Fruit fly (Drosophila melanogaster) whole organism, embryonic: ENCODE results near the gene trx.
A peak's percentile ranks its signal among the peaks of the same experiment; 100 is the strongest.

Source experiments
- Ada2b ChIP-seq: fragments of 200-800 bp; sonication (Bioruptor generic); IDR thresholded peaks from 2 replicates; pipeline ENCODE4 v1.3.6; 2022; ENCODE audit warnings: missing biosample characterization, missing genetic modification characterization
- Adf1 ChIP-seq: fragments of 200-800 bp; sonication (Bioruptor generic); IDR thresholded peaks from 2 replicates; pipeline ENCODE4 v1.3.6; 2022; ENCODE audit warnings: missing biosample characterization, missing genetic modification characterization
- Blimp-1 ChIP-seq: fragments of 200-800 bp; sonication (Bioruptor generic); optimal IDR thresholded peaks from 3 replicates; lab custom pipeline; 2018; ENCODE audit warnings: missing biosample characterization, missing genetic modification characterization, mild to moderate bottlenecking, moderate library complexity, missing genetic modification reagents
- BtbVII ChIP-seq: fragments of 200-800 bp; sonication (Bioruptor generic); optimal IDR thresholded peaks from 3 replicates; lab custom pipeline; 2017; ENCODE audit warnings: missing biosample characterization, mild to moderate bottlenecking, missing genetic modification characterization
- CG10366 ChIP-seq: fragments of 200-800 bp; sonication (Bioruptor generic); IDR thresholded peaks from 2 replicates; pipeline ENCODE4 v1.3.6; 2022; ENCODE audit warnings: missing biosample characterization, missing genetic modification characterization
- CG12236 ChIP-seq: fragments of 200-800 bp; sonication (Bioruptor generic); optimal IDR thresholded peaks from 2 replicates; lab custom pipeline; 2016; ENCODE audit warnings: missing biosample characterization, missing genetic modification characterization
- CG12769 ChIP-seq: fragments of 200-800 bp; sonication (Bioruptor generic); optimal IDR thresholded peaks from 2 replicates; lab custom pipeline; 2019; ENCODE audit warnings: missing biosample characterization, mild to moderate bottlenecking, missing genetic modification characterization, moderate library complexity
- CG13624 ChIP-seq: fragments of 200-800 bp; sonication (Bioruptor generic); optimal IDR thresholded peaks from 2 replicates; lab custom pipeline; 2016; ENCODE audit warnings: missing biosample characterization, missing genetic modification characterization
- CG14441 ChIP-seq: fragments of 200-800 bp; sonication (Bioruptor generic); IDR thresholded peaks from 2 replicates; pipeline ENCODE4 v1.3.6; 2022; ENCODE audit warnings: missing biosample characterization, missing genetic modification characterization
- CG18599 ChIP-seq: fragments of 200-800 bp; sonication (Bioruptor generic); optimal IDR thresholded peaks from 3 replicates; lab custom pipeline; 2017; ENCODE audit warnings: missing biosample characterization, missing genetic modification characterization, mild to moderate bottlenecking, moderate library complexity, missing genetic modification reagents
- CG31365 ChIP-seq: fragments of 200-800 bp; sonication (Bioruptor generic); optimal IDR thresholded peaks from 2 replicates; lab custom pipeline; 2018; ENCODE audit warnings: missing biosample characterization, mild to moderate bottlenecking, missing genetic modification characterization
- CG4282 ChIP-seq: fragments of 200-800 bp; sonication (Bioruptor generic); optimal IDR thresholded peaks from 2 replicates; lab custom pipeline; 2016; ENCODE audit warnings: missing biosample characterization, missing genetic modification characterization
- CG5180 ChIP-seq: fragments of 200-800 bp; sonication (Bioruptor generic); optimal IDR thresholded peaks from 3 replicates; lab custom pipeline; 2017; ENCODE audit warnings: missing biosample characterization, missing genetic modification characterization, mild to moderate bottlenecking, moderate library complexity, missing genetic modification reagents
- CG8478 ChIP-seq: fragments of >200 bp; optimal IDR thresholded peaks from 2 replicates; lab custom pipeline; 2018
- Drgx ChIP-seq: fragments of 200-800 bp; sonication (Bioruptor generic); IDR thresholded peaks from 2 replicates; pipeline ENCODE4 v1.3.6; 2022; ENCODE audit warnings: missing biosample characterization, missing genetic modification characterization
- Eip74EF ChIP-seq, 2 experiments: fragments of 200-800 bp in 1 of 2; fragments of >200 bp in 1 of 2; sonication (Bioruptor generic) in 1 of 2; optimal IDR thresholded peaks; 2 replicates each; lab custom pipeline; 2017 to 2019; ENCODE audit warnings: missing biosample characterization in 2 of 2, missing genetic modification characterization in 2 of 2, mild to moderate bottlenecking in 1 of 2, moderate library complexity in 1 of 2
- Gug ChIP-seq: fragments of 200-800 bp; sonication (Bioruptor generic); IDR thresholded peaks from 4 replicates; pipeline ENCODE4 v1.3.6; 2022; ENCODE audit warnings: missing biosample characterization, missing genetic modification characterization
- Hmr ChIP-seq: fragments of 200-800 bp; sonication (Bioruptor generic); optimal IDR thresholded peaks from 3 replicates; lab custom pipeline; 2017; ENCODE audit warnings: mild to moderate bottlenecking, missing biosample characterization, missing genetic modification reagents, missing genetic modification characterization
- Kr ChIP-seq: fragments of 200-800 bp; sonication (Bioruptor generic); optimal IDR thresholded peaks from 2 replicates; lab custom pipeline; 2017; ENCODE audit warnings: missing biosample characterization, mild to moderate bottlenecking, missing genetic modification characterization
- Med ChIP-seq: fragments of 200-800 bp; sonication (Bioruptor generic); peaks from one replicate; lab custom pipeline; 2016; ENCODE audit warnings: missing biosample characterization, missing genetic modification characterization, mild to moderate bottlenecking, inconsistent platforms, moderate library complexity
- Mes4 ChIP-seq: fragments of 200-800 bp; sonication (Bioruptor generic); optimal IDR thresholded peaks from 2 replicates; lab custom pipeline; 2016; ENCODE audit warnings: missing biosample characterization, missing genetic modification characterization
- Nf-YC ChIP-seq: fragments of 200-800 bp; optimal IDR thresholded peaks from 3 replicates; lab custom pipeline; 2019; ENCODE audit warnings: missing biosample characterization, mild to moderate bottlenecking, missing genetic modification characterization, moderate library complexity
- Pdp1 ChIP-seq, 2 experiments: fragments of 200-800 bp; sonication (Bioruptor generic); optimal IDR thresholded peaks; 3 replicates each; lab custom pipeline; 2016; ENCODE audit warnings: missing biosample characterization in 2 of 2, missing genetic modification characterization in 2 of 2, mild to moderate bottlenecking in 1 of 2, moderate library complexity in 1 of 2
- Rx ChIP-seq: fragments of 200-800 bp; sonication (Bioruptor generic); IDR thresholded peaks from 2 replicates; pipeline ENCODE4 v1.3.6; 2022; ENCODE audit warnings: missing biosample characterization, missing genetic modification characterization
- Sox100B ChIP-seq: fragments of 200-800 bp; sonication (Bioruptor generic); optimal IDR thresholded peaks from 3 replicates; lab custom pipeline; 2018; ENCODE audit warnings: missing biosample characterization, mild to moderate bottlenecking, missing genetic modification characterization
- bsh ChIP-seq, 2 experiments: fragments of 200-800 bp; sonication (Bioruptor generic); optimal IDR thresholded peaks; 2 replicates each; lab custom pipeline; 2017 to 2018; ENCODE audit warnings: mild to moderate bottlenecking in 2 of 2, missing biosample characterization in 2 of 2, missing genetic modification characterization in 2 of 2, moderate library complexity in 1 of 2
- caup ChIP-seq: fragments of 200-800 bp; sonication (Bioruptor generic); optimal IDR thresholded peaks from 3 replicates; lab custom pipeline; 2017; ENCODE audit warnings: missing biosample characterization, mild to moderate bottlenecking, missing genetic modification characterization, moderate library complexity; ENCODE audit not compliant: severe bottlenecking
- cg ChIP-seq: fragments of 200-800 bp; sonication (Bioruptor generic); optimal IDR thresholded peaks from 3 replicates; lab custom pipeline; 2019; ENCODE audit warnings: missing biosample characterization, mild to moderate bottlenecking, missing genetic modification characterization, moderate library complexity
- chinmo ChIP-seq: fragments of 200-800 bp; sonication (Bioruptor generic); IDR thresholded peaks from 4 replicates; pipeline ENCODE4 v1.3.6; 2022; ENCODE audit warnings: missing biosample characterization, missing genetic modification characterization; ENCODE audit not compliant: partially characterized antibody
- cwo ChIP-seq: fragments of 200-800 bp; sonication (Bioruptor generic); optimal IDR thresholded peaks from 3 replicates; lab custom pipeline; 2017; ENCODE audit warnings: missing biosample characterization, missing genetic modification characterization, mild to moderate bottlenecking, moderate library complexity, missing genetic modification reagents
- danr ChIP-seq: fragments of 200-800 bp; sonication (Bioruptor generic); IDR thresholded peaks from 2 replicates; pipeline ENCODE4 v1.3.6; 2022; ENCODE audit warnings: missing biosample characterization, missing genetic modification characterization
- gsb ChIP-seq: fragments of 200-800 bp; sonication (Bioruptor generic); IDR thresholded peaks from 2 replicates; pipeline ENCODE4 v1.3.6; 2022; ENCODE audit warnings: missing biosample characterization, missing genetic modification characterization
- knrl ChIP-seq: fragments of 200-800 bp; sonication (Bioruptor generic); IDR thresholded peaks from 3 replicates; pipeline ENCODE4 v1.3.6; 2022; ENCODE audit warnings: missing biosample characterization, missing genetic modification characterization; ENCODE audit not compliant: partially characterized antibody
- mld ChIP-seq: fragments of 200-800 bp; sonication (Bioruptor generic); IDR thresholded peaks from 3 replicates; pipeline ENCODE4 v1.3.6; 2022; ENCODE audit warnings: missing biosample characterization, missing genetic modification characterization; ENCODE audit not compliant: partially characterized antibody
- pan ChIP-seq, 4 experiments: fragments of >200 bp in 3 of 4; fragments of 200-800 bp in 1 of 4; sonication (Bioruptor generic) in 1 of 4; optimal IDR thresholded peaks in 3 of 4; IDR thresholded peaks in 1 of 4; 2 replicates each; pipeline versions ENCODE4 v1.3.6 to Lab custom; 2017 to 2022; ENCODE audit warnings: missing biosample characterization in 2 of 4, missing genetic modification characterization in 2 of 4, mixed read lengths in 1 of 4
- salm ChIP-seq: fragments of 200-800 bp; sonication (Bioruptor generic); optimal IDR thresholded peaks from 2 replicates; lab custom pipeline; 2018; ENCODE audit warnings: missing biosample characterization, mild to moderate bottlenecking, missing genetic modification characterization
- sc ChIP-seq, 3 experiments: fragments of >200 bp in 2 of 3; fragments of 200-800 bp in 1 of 3; sonication (Bioruptor generic) in 1 of 3; optimal IDR thresholded peaks; 2 replicates in 2 of 3; 3 replicates in 1 of 3; lab custom pipeline; 2017; ENCODE audit warnings: mild to moderate bottlenecking in 1 of 3, missing biosample characterization in 1 of 3, missing genetic modification characterization in 1 of 3, missing genetic modification reagents in 1 of 3
- sens ChIP-seq: fragments of 200-800 bp; sonication (Bioruptor generic); peaks from one replicate; lab custom pipeline; 2016; ENCODE audit warnings: missing biosample characterization, missing genetic modification characterization
- slbo ChIP-seq: fragments of 200-800 bp; sonication (Bioruptor generic); IDR thresholded peaks from 2 replicates; pipeline ENCODE4 v1.3.6; 2022; ENCODE audit warnings: missing biosample characterization, missing genetic modification characterization
- slp2 ChIP-seq: fragments of 200-800 bp; sonication (Bioruptor generic); optimal IDR thresholded peaks from 2 replicates; lab custom pipeline; 2016; ENCODE audit warnings: missing biosample characterization, missing genetic modification characterization
- stwl ChIP-seq: fragments of 200-800 bp; sonication (Bioruptor generic); optimal IDR thresholded peaks from 3 replicates; lab custom pipeline; 2018; ENCODE audit warnings: missing biosample characterization, mild to moderate bottlenecking, missing genetic modification characterization, moderate library complexity
- tgo ChIP-seq: fragments of 200-800 bp; sonication (Bioruptor generic); IDR thresholded peaks from 3 replicates; pipeline ENCODE4 v1.3.6; 2022; ENCODE audit warnings: missing biosample characterization, missing genetic modification characterization
- trem ChIP-seq: fragments of 200-800 bp; optimal IDR thresholded peaks from 3 replicates; lab custom pipeline; 2019; ENCODE audit warnings: missing biosample characterization, mild to moderate bottlenecking, missing genetic modification characterization, moderate library complexity
- vvl ChIP-seq: fragments of 200-800 bp; sonication (Bioruptor generic); IDR thresholded peaks from 2 replicates; pipeline ENCODE4 v1.3.6; 2022; ENCODE audit warnings: missing biosample characterization, missing genetic modification characterization
- wek ChIP-seq: fragments of 200-800 bp; sonication (Bioruptor generic); optimal IDR thresholded peaks from 3 replicates; lab custom pipeline; 2018; ENCODE audit warnings: missing biosample characterization, mild to moderate bottlenecking, missing genetic modification characterization, moderate library complexity
- zf30C ChIP-seq: fragments of 200-800 bp; sonication (Bioruptor generic); optimal IDR thresholded peaks from 3 replicates; lab custom pipeline; 2018; ENCODE audit warnings: missing biosample characterization, mild to moderate bottlenecking, missing genetic modification characterization
- zfh1 ChIP-seq: fragments of 200-800 bp; sonication (Bioruptor generic); IDR thresholded peaks from 3 replicates; pipeline ENCODE4 v1.3.6; 2022; ENCODE audit warnings: missing biosample characterization, missing genetic modification characterization

The trx gene

dm6 chr3R:14297489-14297888, 10.8 kb upstream of the trx start:
- TF ChIP-seq CG4282 = no peak
- peak; percentile 47 for TF ChIP-seq cwo (GFP tag; lab: Kevin White, UChicago)
- 0 out of 4 replicates have a peak, but pooled peaks have one; percentile 63 for TF ChIP-seq chinmo (GFP tag; lab: Robert Waterston, UW)
- 0 out of 2 replicates have a peak, but pooled peaks have one; percentile 8 for TF ChIP-seq Drgx (GFP tag; lab: Robert Waterston, UW)
- peak; percentile 5 for TF ChIP-seq wek (GFP tag; lab: Kevin White, UChicago)
- TF ChIP-seq vvl (GFP tag; lab: Robert Waterston, UW) = peak; percentile 23; the same call in 1 of the 2 replicates
- no peak for TF ChIP-seq Eip74EF (GFP tag; optimal IDR thresholded peaks at IDR 0.05; lab: Kevin White, UChicago)
- peak; percentile 48 for TF ChIP-seq CG12769
- no peak for TF ChIP-seq CG8478 (lab: Kevin White, UChicago)
- TF ChIP-seq CG5180 (GFP tag; lab: Kevin White, UChicago) = peak; percentile 94
- no peak for TF ChIP-seq Gug (GFP tag; lab: Robert Waterston, UW)
- TF ChIP-seq Med = peak; percentile 51

- TF ChIP-seq CG13624 (GFP tag; lab: Kevin White, UChicago) (no peak), knrl (no peak), bsh (GFP tag; optimal IDR thresholded peaks at IDR 0.05; lab: Kevin White, UChicago) (no peak), gsb (GFP tag; lab: Robert Waterston, UW) (no peak), cg (GFP tag; lab: Kevin White, UChicago) (no peak), slp2 (GFP tag; lab: Kevin White, UChicago) (no peak), trem (tag; lab: Kevin White, UChicago) (no peak), BtbVII (GFP tag; lab: Kevin White, UChicago) (peak; percentile 21), CG31365 (no peak), Hmr (GFP tag; lab: Kevin White, UChicago) (peak; percentile 18), sc (optimal IDR thresholded peaks at IDR 0.05; lab: Kevin White, UChicago) (no peak), sc (GFP tag; optimal IDR thresholded peaks at IDR 0.05; lab: Kevin White, UChicago) (no peak), CG18599 (peak; percentile 24), slbo (no peak), zfh1 (GFP tag; lab: Robert Waterston, UW) (no peak), sens (GFP tag; lab: Kevin White, UChicago) (peak; percentile 42), CG10366 (GFP tag; lab: Robert Waterston, UW) (no peak), Med (peak; percentile 52), Ada2b (GFP tag; lab: Robert Waterston, UW) (no peak), Sox100B (GFP tag; lab: Kevin White, UChicago) (no peak), Kr (GFP tag; lab: Kevin White, UChicago) (no peak)
Observed at dm6 chr3R:14296700-14297099, 10.0 kb upstream of the trx start.

DNA sequence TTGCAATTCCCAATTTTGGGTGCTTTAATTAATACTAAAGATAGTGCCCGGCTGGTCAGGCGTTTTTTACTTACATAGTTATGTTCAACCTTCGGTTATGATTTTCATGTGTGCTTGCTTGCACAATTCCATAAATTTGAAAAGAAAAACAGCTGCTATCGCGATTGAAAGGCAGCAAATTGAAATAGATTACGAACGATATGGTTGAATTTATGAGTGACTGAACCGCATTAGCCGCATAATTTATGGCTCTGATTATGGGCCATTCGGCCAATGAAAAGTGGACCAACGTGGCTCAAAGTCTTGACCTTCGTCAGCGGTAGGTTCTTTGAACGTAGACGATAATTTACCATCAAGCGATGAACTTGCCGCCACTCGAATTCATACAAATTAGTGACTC, 9.4 kb upstream of the trx start:
- TF ChIP-seq Mes4 (GFP tag; lab: Kevin White, UChicago) (no peak), Adf1 (GFP tag; lab: Robert Waterston, UW) (no peak), CG14441 (GFP tag; lab: Robert Waterston, UW) (0 out of 2 replicates have a peak, but pooled peaks have one; percentile 23), Nf-YC (tag; lab: Kevin White, UChicago) (peak; percentile 28), danr (no peak), salm (tag; lab: Kevin White, UChicago) (peak; percentile 19), zf30C (GFP tag; lab: Kevin White, UChicago) (no peak), caup (GFP tag; lab: Kevin White, UChicago) (no peak), mld (GFP tag; lab: Robert Waterston, UW) (no peak), CG12236 (GFP tag; lab: Kevin White, UChicago) (no peak), Blimp-1 (no peak), pan (optimal IDR thresholded peaks at IDR 0.05; lab: Kevin White, UChicago) (no peak), pan (GFP tag; optimal IDR thresholded peaks at IDR 0.05 in 1 of 2, IDR thresholded peaks at IDR 0.05 in 1 of 2) (peak in 1 of 2 experiments; percentile 34), Rx (GFP tag; lab: Robert Waterston, UW) (no peak), cwo (GFP tag; lab: Kevin White, UChicago) (peak; percentile 17), tgo (GFP tag; lab: Robert Waterston, UW) (no peak), chinmo (GFP tag; lab: Robert Waterston, UW) (peak; percentile 70; the same call in 1 of the 4 replicates), Pdp1 (GFP tag; optimal IDR thresholded peaks at IDR 0.05; lab: Kevin White, UChicago) (peak in 1 of 2 experiments; percentile 27), stwl (no peak)
